Fruit fly (Drosophila melanogaster) whole organism, wandering third instar larva: ENCODE results near the gene ZnT86D.

Experiments
- CG32264 ChIP-seq: fragments of 200-800 bp; sonication (Bioruptor generic); optimal IDR thresholded peaks from 2 replicates; lab custom pipeline; 2016; ENCODE audit warnings: missing biosample characterization, missing genetic modification characterization
- CG9705 ChIP-seq: fragments of 200-800 bp; sonication (Bioruptor generic); optimal IDR thresholded peaks from 2 replicates; lab custom pipeline; 2018; ENCODE audit warnings: missing biosample characterization, mild to moderate bottlenecking, missing genetic modification characterization
- CrebA ChIP-seq: fragments of 200-800 bp; sonication (Bioruptor generic); optimal IDR thresholded peaks from 2 replicates; lab custom pipeline; 2016; ENCODE audit warnings: missing biosample characterization, mild to moderate bottlenecking, missing genetic modification characterization, borderline replicate concordance
- Dfd ChIP-seq: fragments of >200 bp; optimal IDR thresholded peaks from 2 replicates; lab custom pipeline; 2017; ENCODE audit warnings: missing biosample characterization, missing genetic modification characterization
- Dif ChIP-seq: fragments of 200-275, 200-300 bp; sonication (Bioruptor generic); optimal IDR thresholded peaks from 2 replicates; lab custom pipeline; 2018; ENCODE audit warnings: missing biosample characterization, missing genetic modification characterization; ENCODE audit not compliant: partially characterized antibody
- GATAd ChIP-seq: sonication (Bioruptor generic); optimal IDR thresholded peaks from 2 replicates; lab custom pipeline; 2016; ENCODE audit warnings: missing biosample characterization, missing genetic modification characterization
- Hr78 ChIP-seq: fragments of >200 bp; optimal IDR thresholded peaks from 2 replicates; lab custom pipeline; 2017; ENCODE audit warnings: missing biosample characterization, missing genetic modification characterization
- Hr83 ChIP-seq: fragments of 200-300 bp; sonication (Bioruptor generic); optimal IDR thresholded peaks from 2 replicates; lab custom pipeline; 2016; ENCODE audit warnings: missing biosample characterization, mild to moderate bottlenecking, missing genetic modification characterization, moderate library complexity; ENCODE audit not compliant: poor library complexity, severe bottlenecking
- Jra ChIP-seq: sonication (Bioruptor generic); optimal IDR thresholded peaks from 2 replicates; lab custom pipeline; 2016; ENCODE audit warnings: missing biosample characterization, missing genetic modification characterization
- Mio ChIP-seq: sonication (Bioruptor generic); optimal IDR thresholded peaks from 2 replicates; lab custom pipeline; 2016; ENCODE audit warnings: missing biosample characterization, missing genetic modification characterization
- Myc ChIP-seq: fragments of >200 bp; optimal IDR thresholded peaks from 2 replicates; lab custom pipeline; 2017
- N ChIP-seq: fragments of >200 bp; optimal IDR thresholded peaks from 2 replicates; lab custom pipeline; 2018; ENCODE audit warnings: missing biosample characterization, missing external identifiers, missing genetic modification characterization
- OdsH ChIP-seq: fragments of 200-800 bp; sonication (Bioruptor generic); optimal IDR thresholded peaks from 2 replicates; lab custom pipeline; 2016; ENCODE audit warnings: missing biosample characterization, mild to moderate bottlenecking, missing genetic modification characterization
- Sp1 ChIP-seq: fragments of 200-800 bp; sonication (Bioruptor generic); optimal IDR thresholded peaks from 3 replicates; lab custom pipeline; 2019; ENCODE audit warnings: missing biosample characterization, mild to moderate bottlenecking, missing genetic modification characterization, moderate library complexity
- Vsx2 ChIP-seq: fragments of 200-300, 225-300 bp; sonication (Bioruptor generic); optimal IDR thresholded peaks from 2 replicates; lab custom pipeline; 2018; ENCODE audit warnings: missing biosample characterization, missing genetic modification characterization; ENCODE audit not compliant: partially characterized antibody
- br ChIP-seq: fragments of 200-800 bp; sonication (Bioruptor generic); optimal IDR thresholded peaks from 2 replicates; lab custom pipeline; 2016; ENCODE audit warnings: missing biosample characterization, missing genetic modification characterization
- brk ChIP-seq: fragments of 200-800 bp; sonication (Bioruptor generic); optimal IDR thresholded peaks from 2 replicates; lab custom pipeline; 2016; ENCODE audit warnings: missing biosample characterization, mild to moderate bottlenecking, missing genetic modification characterization
- dl ChIP-seq, 2 experiments: fragments of 175-275, 200-275 bp in 1 of 2; fragments of 200-275 bp in 1 of 2; sonication (Bioruptor generic); optimal IDR thresholded peaks; lab custom pipeline; 2018; ENCODE audit warnings: mild to moderate bottlenecking in 2 of 2, missing biosample characterization in 2 of 2, missing genetic modification characterization in 2 of 2, moderate library complexity in 2 of 2; ENCODE audit not compliant: partially characterized antibody in 2 of 2, insufficient read depth in 1 of 2
- dmrt93B ChIP-seq: fragments of 200-800 bp; sonication (Bioruptor generic); optimal IDR thresholded peaks from 2 replicates; lab custom pipeline; 2018; ENCODE audit warnings: missing biosample characterization, mild to moderate bottlenecking, missing genetic modification characterization
- fru ChIP-seq: fragments of 200-800 bp; sonication (Bioruptor generic); optimal IDR thresholded peaks from 3 replicates; lab custom pipeline; 2016; ENCODE audit warnings: missing biosample characterization, mild to moderate bottlenecking, missing genetic modification characterization
- h ChIP-seq: fragments of 200-800 bp; sonication (Bioruptor generic); optimal IDR thresholded peaks from 3 replicates; lab custom pipeline; 2016; ENCODE audit warnings: missing biosample characterization, mild to moderate bottlenecking, missing genetic modification characterization
- jim ChIP-seq: fragments of 175-275, 200-325 bp; sonication (Bioruptor generic); optimal IDR thresholded peaks from 2 replicates; lab custom pipeline; 2016; ENCODE audit warnings: missing biosample characterization, mild to moderate bottlenecking, missing genetic modification characterization
- lola ChIP-seq: fragments of >200 bp; optimal IDR thresholded peaks from 2 replicates; lab custom pipeline; 2017; ENCODE audit warnings: missing biosample characterization, missing genetic modification characterization
- pan ChIP-seq: fragments of >200 bp; optimal IDR thresholded peaks from 2 replicates; lab custom pipeline; 2017
- psq ChIP-seq: fragments of 200-800 bp; sonication (Bioruptor generic); optimal IDR thresholded peaks from 3 replicates; lab custom pipeline; 2017; ENCODE audit warnings: missing biosample characterization, mild to moderate bottlenecking, missing genetic modification characterization, moderate library complexity
- rgr ChIP-seq: fragments of 200-800 bp; sonication (Bioruptor generic); optimal IDR thresholded peaks from 3 replicates; lab custom pipeline; 2016; ENCODE audit warnings: missing biosample characterization, mild to moderate bottlenecking, missing genetic modification characterization
- sage ChIP-seq: fragments of 200-800 bp; sonication (Bioruptor generic); optimal IDR thresholded peaks from 2 replicates; lab custom pipeline; 2016; ENCODE audit warnings: missing biosample characterization, mild to moderate bottlenecking, missing genetic modification characterization
- usp ChIP-seq: fragments of >200 bp; optimal IDR thresholded peaks from 2 replicates; lab custom pipeline; 2017; ENCODE audit warnings: missing biosample characterization, missing genetic modification characterization

Gene ZnT86D

DNA sequence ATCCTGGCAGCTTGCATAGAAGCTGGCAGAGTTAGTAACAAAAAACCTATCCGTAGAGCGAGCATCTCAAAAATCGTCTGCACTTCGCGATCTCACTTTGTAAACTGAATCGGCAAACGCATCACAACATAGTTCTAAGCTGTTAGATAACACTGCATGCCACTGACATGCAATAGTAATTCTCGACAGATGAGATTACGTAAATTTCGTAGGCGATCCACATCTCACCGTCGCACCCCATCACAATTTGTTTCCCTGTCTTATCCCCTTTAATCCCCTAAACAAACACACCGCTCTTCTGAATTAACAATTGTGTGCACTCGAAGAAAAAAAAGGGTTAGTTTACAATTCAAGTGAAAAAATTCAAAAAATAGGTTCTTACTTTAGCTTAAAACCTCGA, 44.2 kb downstream of the ZnT86D start, which contains the start of gene Ugt35B1:
TSS of gene Ugt35B1 (minus strand) at position 101 of the 400 bp plus-strand sequence.
- TF ChIP-seq h (no peak), sage (GFP tag; lab: Kevin White, UChicago) (no peak), Myc (no peak), Hr83 (GFP tag; lab: Kevin White, UChicago) (no peak), psq (no peak), Vsx2 (no peak), Dfd (GFP tag; lab: Kevin White, UChicago) (no peak), rgr (GFP tag; lab: Kevin White, UChicago) (no peak), dl (GFP tag; optimal IDR thresholded peaks at IDR 0.05; lab: Kevin White, UChicago; ENCODE audit: insufficient read depth in 1 of 2, partially characterized antibody in 2 of 2) (no peak), CrebA (GFP tag; lab: Kevin White, UChicago) (no peak), br (no peak), Jra (GFP tag; lab: Kevin White, UChicago) (no peak), Mio (GFP tag; lab: Kevin White, UChicago) (no peak), jim (GFP tag; lab: Kevin White, UChicago) (no peak), pan (lab: Kevin White, UChicago) (no peak), usp (GFP tag; lab: Kevin White, UChicago) (no peak), Hr78 (GFP tag; lab: Kevin White, UChicago) (no peak), fru (GFP tag; lab: Kevin White, UChicago) (no peak), CG9705 (GFP tag; lab: Kevin White, UChicago) (no peak)
- TF ChIP-seq, all 38 proteins: peak for 0

DNA sequence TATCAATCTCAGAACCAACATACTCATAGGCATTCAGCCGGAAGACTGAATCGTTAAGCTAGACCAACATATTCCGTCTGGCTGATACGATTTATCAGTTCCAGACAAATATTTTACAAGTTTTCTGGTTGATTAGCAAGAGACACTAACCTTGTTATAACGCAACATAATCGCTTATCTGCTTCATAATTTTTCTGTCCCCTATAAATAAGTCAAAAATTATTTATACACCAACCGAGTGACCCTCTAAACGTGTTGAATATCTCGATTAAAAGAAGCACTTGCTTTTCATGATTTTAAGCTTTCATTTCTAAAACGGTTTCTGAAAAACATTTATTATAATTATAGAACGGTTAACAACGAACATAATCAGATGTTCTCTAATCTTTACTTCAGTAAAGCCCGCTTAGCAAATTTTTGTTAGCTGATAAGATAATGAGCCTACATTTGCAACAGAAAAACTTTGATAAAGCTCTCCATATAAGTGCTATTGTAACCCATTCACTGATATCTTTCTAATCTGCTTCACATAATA, 46.3 kb downstream of the ZnT86D start, which contains the start of gene Ugt35E2:
TSS of gene Ugt35E2 (minus strand) at position 51 of the 535 bp plus-strand sequence.
- TF ChIP-seq Jra (GFP tag; lab: Kevin White, UChicago) (no peak), lola (GFP tag; lab: Kevin White, UChicago) (no peak), jim (GFP tag; lab: Kevin White, UChicago) (no peak), Dif (no peak), CrebA (GFP tag; lab: Kevin White, UChicago) (no peak), OdsH (no peak), dmrt93B (GFP tag; lab: Kevin White, UChicago) (no peak), fru (GFP tag; lab: Kevin White, UChicago) (no peak), N (GFP tag; lab: Kevin White, UChicago) (no peak), Mio (GFP tag; lab: Kevin White, UChicago) (no peak)
- TF ChIP-seq, all 38 proteins: peak for 0

DNA sequence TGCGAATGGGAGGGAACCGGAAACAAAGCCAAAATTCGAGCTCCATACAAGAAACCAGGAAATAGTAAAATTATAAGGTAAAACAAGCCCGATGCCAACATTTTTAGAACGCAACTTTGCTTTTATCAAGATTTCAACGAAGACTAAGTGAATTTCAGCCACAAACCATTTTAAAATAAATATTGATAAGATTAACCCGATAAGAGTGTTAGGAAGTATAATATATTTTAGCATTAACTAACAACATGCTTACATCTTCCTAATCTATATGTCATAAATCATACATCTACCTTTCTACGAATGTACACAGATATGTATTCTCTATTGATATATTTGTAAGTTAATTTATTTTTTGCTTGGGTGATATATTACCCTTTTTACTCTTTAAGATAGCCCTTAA, 48.4 kb downstream of the ZnT86D start, which contains the start of gene Ugt35E1:
TSS of gene Ugt35E1 (minus strand) at position 101 of the 400 bp plus-strand sequence.
- TF ChIP-seq pan (lab: Kevin White, UChicago) (no peak), CG32264 (GFP tag; lab: Kevin White, UChicago) (no peak), brk (GFP tag; lab: Kevin White, UChicago) (no peak), dmrt93B (GFP tag; lab: Kevin White, UChicago) (no peak), Sp1 (no peak), br (no peak), Hr78 (GFP tag; lab: Kevin White, UChicago) (no peak), Mio (GFP tag; lab: Kevin White, UChicago) (no peak), GATAd (no peak), sage (GFP tag; lab: Kevin White, UChicago) (no peak)
